Worm (Caenorhabditis elegans) whole organism, L2 larva: ENCODE measurements around the gene exc-7.

Source experiments
- C34F6.9 ChIP-seq: fragments of 150-350 bp; optimal IDR thresholded peaks from 2 replicates; lab custom pipeline; 2014; ENCODE audit warnings: missing biosample characterization, missing genetic modification characterization
- F13H6.1 ChIP-seq: sonication (generic microtip); optimal IDR thresholded peaks from 2 replicates; lab custom pipeline; 2016; ENCODE audit warnings: missing genetic modification characterization, missing compliant biosample characterization
- R02D3.7 ChIP-seq: fragments of 150-350 bp; optimal IDR thresholded peaks from 2 replicates; lab custom pipeline; 2014; ENCODE audit warnings: missing biosample characterization, missing genetic modification characterization
- Y55F3AM.14 ChIP-seq: fragments of 200-800 bp; sonication (Bioruptor generic); optimal IDR thresholded peaks from 2 replicates; lab custom pipeline; 2018; ENCODE audit warnings: mild to moderate bottlenecking, missing genetic modification characterization, missing compliant biosample characterization
- ZK546.5 ChIP-seq: sonication (generic microtip); optimal IDR thresholded peaks from 2 replicates; lab custom pipeline; 2017; ENCODE audit warnings: missing biosample characterization, missing genetic modification characterization
- alr-1 ChIP-seq: fragments of 150-350 bp; optimal IDR thresholded peaks from 2 replicates; lab custom pipeline; 2014; ENCODE audit warnings: missing biosample characterization, missing genetic modification characterization
- aly-2 ChIP-seq: fragments of 150-350 bp; optimal IDR thresholded peaks from 2 replicates; lab custom pipeline; 2014; ENCODE audit warnings: missing biosample characterization, missing genetic modification characterization
- ama-1 ChIP-seq: fragments of 150-350 bp; optimal IDR thresholded peaks from 2 replicates; lab custom pipeline; 2018; ENCODE audit warnings: inconsistent platforms
- blmp-1 ChIP-seq: sonication (generic microtip); optimal IDR thresholded peaks from 2 replicates; lab custom pipeline; 2017; ENCODE audit warnings: missing genetic modification characterization, mild to moderate bottlenecking, missing compliant biosample characterization, antibody characterized with exemption, moderate library complexity; ENCODE audit not compliant: insufficient read depth
- ceh-16 ChIP-seq: fragments of 150-350 bp; optimal IDR thresholded peaks from 2 replicates; lab custom pipeline; 2014; ENCODE audit warnings: missing biosample characterization, missing genetic modification characterization
- crh-2 ChIP-seq: sonication (generic microtip); optimal IDR thresholded peaks from 2 replicates; lab custom pipeline; 2017; ENCODE audit warnings: missing biosample characterization, missing genetic modification characterization
- dmd-4 ChIP-seq: sonication (generic microtip); optimal IDR thresholded peaks from 2 replicates; lab custom pipeline; 2017; ENCODE audit warnings: missing biosample characterization, missing genetic modification characterization
- elt-1 ChIP-seq: fragments of 150-350 bp; optimal IDR thresholded peaks from 2 replicates; lab custom pipeline; 2014; ENCODE audit warnings: missing biosample characterization, missing genetic modification characterization
- fos-1 ChIP-seq: fragments of 150-350 bp; optimal IDR thresholded peaks from 2 replicates; lab custom pipeline; 2014; ENCODE audit warnings: missing biosample characterization, missing genetic modification characterization
- gmeb-1 ChIP-seq: fragments of 150-350 bp; optimal IDR thresholded peaks from 2 replicates; lab custom pipeline; 2014; ENCODE audit warnings: missing biosample characterization, missing genetic modification characterization
- lin-11 ChIP-seq: fragments of 150-350 bp; sonication (generic microtip); optimal IDR thresholded peaks from 2 replicates; lab custom pipeline; 2014; ENCODE audit warnings: missing biosample characterization, missing genetic modification characterization, inconsistent platforms, mixed read lengths
- lin-13 ChIP-seq: fragments of 150-350 bp; optimal IDR thresholded peaks from 2 replicates; lab custom pipeline; 2014; ENCODE audit warnings: missing biosample characterization, missing genetic modification reagents, missing genetic modification characterization
- lsy-2 ChIP-seq, 2 experiments: fragments of 150-350 bp in 1 of 2; sonication (generic microtip) in 1 of 2; optimal IDR thresholded peaks; 2 replicates each; lab custom pipeline; 2014 to 2017; ENCODE audit warnings: missing biosample characterization in 2 of 2, missing genetic modification characterization in 2 of 2
- mab-5 ChIP-seq: fragments of 150-350 bp; optimal IDR thresholded peaks from 2 replicates; lab custom pipeline; 2014; ENCODE audit warnings: missing biosample characterization, missing genetic modification characterization
- mbf-1 ChIP-seq: sonication (generic microtip); optimal IDR thresholded peaks from 2 replicates; lab custom pipeline; 2017; ENCODE audit warnings: missing biosample characterization, missing genetic modification characterization
- mdl-1 ChIP-seq, 2 experiments: fragments of 150-350 bp in 1 of 2; sonication (generic microtip) in 1 of 2; optimal IDR thresholded peaks; 2 replicates each; lab custom pipeline; 2017; ENCODE audit warnings: missing biosample characterization in 2 of 2, missing genetic modification characterization in 2 of 2
- nhr-129 ChIP-seq: fragments of 150-350 bp; optimal IDR thresholded peaks from 2 replicates; lab custom pipeline; 2014; ENCODE audit warnings: missing biosample characterization, missing genetic modification characterization
- nhr-21 ChIP-seq: fragments of 150-350 bp; optimal IDR thresholded peaks from 2 replicates; lab custom pipeline; 2014; ENCODE audit warnings: missing biosample characterization, missing genetic modification characterization
- nhr-25 ChIP-seq: fragments of 150-350 bp; sonication (generic microtip); optimal IDR thresholded peaks from 3 replicates; lab custom pipeline; 2014; ENCODE audit warnings: missing biosample characterization, missing genetic modification characterization
- nhr-77 ChIP-seq: fragments of 150-350 bp; optimal IDR thresholded peaks from 2 replicates; lab custom pipeline; 2014; ENCODE audit warnings: missing biosample characterization, missing genetic modification characterization
- sem-4 ChIP-seq: fragments of 150-350 bp; optimal IDR thresholded peaks from 2 replicates; lab custom pipeline; 2014; ENCODE audit warnings: missing biosample characterization, missing genetic modification reagents, missing genetic modification characterization
- skn-1 ChIP-seq: sonication (generic microtip); optimal IDR thresholded peaks from 2 replicates; lab custom pipeline; 2017; ENCODE audit warnings: missing biosample characterization, missing genetic modification characterization
- sma-9 ChIP-seq, 2 experiments: fragments of 150-350 bp in 1 of 2; sonication (generic microtip) in 1 of 2; optimal IDR thresholded peaks; 2 replicates each; lab custom pipeline; 2014 to 2016; ENCODE audit warnings: missing genetic modification characterization in 2 of 2, mild to moderate bottlenecking in 1 of 2, missing biosample characterization in 1 of 2, missing compliant biosample characterization in 1 of 2, missing genetic modification reagents in 1 of 2, moderate library complexity in 1 of 2
- snpc-4 ChIP-seq: fragments of 150-350 bp; optimal IDR thresholded peaks from 2 replicates; lab custom pipeline; 2014; ENCODE audit warnings: missing biosample characterization, missing genetic modification characterization
- unc-39 ChIP-seq: fragments of 150-350 bp; optimal IDR thresholded peaks from 2 replicates; lab custom pipeline; 2014; ENCODE audit warnings: missing biosample characterization, missing genetic modification characterization
- unc-55 ChIP-seq: fragments of 150-350 bp; sonication (generic microtip); optimal IDR thresholded peaks from 3 replicates; lab custom pipeline; 2014; ENCODE audit warnings: missing biosample characterization, missing genetic modification reagents, missing genetic modification characterization
- unc-62 ChIP-seq: fragments of 150-350 bp; optimal IDR thresholded peaks from 2 replicates; lab custom pipeline; 2014; ENCODE audit warnings: missing biosample characterization, missing genetic modification reagents, missing genetic modification characterization
- zag-1 ChIP-seq: fragments of 150-350 bp; optimal IDR thresholded peaks from 2 replicates; lab custom pipeline; 2014; ENCODE audit warnings: missing biosample characterization, missing genetic modification characterization
- ztf-11 ChIP-seq: sonication (generic microtip); optimal IDR thresholded peaks from 2 replicates; lab custom pipeline; 2017; ENCODE audit warnings: missing biosample characterization, missing genetic modification characterization

Gene exc-7

DNA sequence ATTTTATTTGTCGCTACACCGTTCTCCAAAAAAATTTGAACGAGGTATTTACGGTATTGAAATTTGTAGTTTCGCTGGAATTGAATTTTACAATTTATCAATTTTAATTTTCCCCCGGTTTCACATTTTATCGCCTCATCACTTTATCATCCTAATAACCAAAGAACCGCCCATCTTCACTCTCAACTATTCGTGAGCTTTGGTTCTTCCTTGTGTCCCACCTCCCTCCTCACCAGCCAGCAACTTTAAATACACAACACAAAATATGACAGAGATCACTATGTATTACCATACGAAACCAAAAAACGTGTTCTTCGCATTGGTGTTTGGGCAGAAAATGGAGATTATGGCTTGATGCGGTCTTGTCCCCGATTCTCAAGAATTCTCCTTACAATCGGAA lies 28.3 kb downstream of the exc-7 start:
- TF ChIP-seq nhr-129: peak; percentile 40
- peak; percentile 8 for TF ChIP-seq fos-1 (tag; lab: Kevin White, UChicago)
- peak; percentile 14 for TF ChIP-seq gmeb-1 (tag; lab: Kevin White, UChicago)
- no peak for TF ChIP-seq lin-11 (tag; lab: Kevin White, UChicago)
- TF ChIP-seq sma-9 (GFP tag; optimal IDR thresholded peaks at IDR 0.05; lab: Kevin White, UChicago): peak; percentile 65
- no peak for TF ChIP-seq sma-9 (tag; optimal IDR thresholded peaks at IDR 0.05; lab: Kevin White, UChicago)
- peak; percentile 13 for TF ChIP-seq nhr-25 (tag; lab: Kevin White, UChicago)
- peak; percentile 10 for TF ChIP-seq crh-2 (tag; lab: Kevin White, UChicago)
- TF ChIP-seq sem-4 (tag; lab: Kevin White, UChicago): no peak

DNA sequence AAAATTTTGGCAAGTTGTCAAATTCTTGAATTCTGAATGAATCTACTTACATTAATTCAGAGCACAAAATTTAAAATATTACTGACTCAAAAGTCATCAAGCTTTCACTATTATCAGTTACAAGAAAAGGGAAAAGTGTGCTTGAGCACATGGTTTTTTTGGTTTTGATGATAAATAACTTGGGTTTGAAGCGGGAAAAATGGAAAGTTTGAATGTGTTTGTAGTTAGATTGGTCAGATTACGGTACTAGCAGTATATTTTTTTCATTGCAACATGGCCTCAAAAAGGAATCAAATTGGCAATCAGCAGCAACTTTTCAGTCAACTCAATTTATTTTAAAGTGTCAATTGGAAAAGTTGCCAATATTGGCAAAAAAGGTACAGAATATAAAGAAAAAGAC lies 28.9 kb downstream of the exc-7 start:
- TF ChIP-seq unc-62 (GFP tag; lab: Kevin White, UChicago) (no peak), skn-1 (peak; percentile 27)

ce11 chrII:9605336-9605735 lies 29.6 kb downstream of the exc-7 start, which contains the start of gene nhr-19:
TSS of gene nhr-19 (minus strand) at chrII:9605526.
- TF ChIP-seq gmeb-1 (tag; lab: Kevin White, UChicago) (no peak), sma-9 (GFP tag; optimal IDR thresholded peaks at IDR 0.05; lab: Kevin White, UChicago) (peak; percentile 59), sma-9 (tag; optimal IDR thresholded peaks at IDR 0.05; lab: Kevin White, UChicago) (no peak), lsy-2 (tag; optimal IDR thresholded peaks at IDR 0.05; lab: Kevin White, UChicago) (peak in 1 of 2 experiments; percentile 20), nhr-77 (tag; lab: Kevin White, UChicago) (no peak), nhr-25 (tag; lab: Kevin White, UChicago) (peak; percentile 17), crh-2 (tag; lab: Kevin White, UChicago) (peak; percentile 52), nhr-129 (peak; percentile 65)

DNA sequence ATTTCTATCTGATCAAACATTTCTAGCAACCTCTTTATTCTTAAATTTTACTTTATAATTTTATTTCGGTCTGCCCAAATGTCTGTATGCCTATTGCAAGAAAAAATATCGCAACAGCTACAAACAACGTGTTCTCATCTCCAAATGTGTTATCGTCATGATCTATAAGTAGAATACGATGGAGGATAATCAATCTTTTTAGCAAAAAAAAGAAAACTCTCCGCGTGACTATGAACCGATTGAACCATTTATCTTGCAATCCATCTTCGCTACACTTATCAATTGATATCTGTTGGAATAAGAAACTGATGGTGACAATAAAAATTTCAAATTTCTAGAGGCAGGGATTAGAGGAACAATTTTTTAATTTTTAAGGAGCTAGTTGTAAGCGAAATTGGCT lies 30.2 kb downstream of the exc-7 start:
- TF ChIP-seq mdl-1 (tag; optimal IDR thresholded peaks at IDR 0.05; lab: Kevin White, UChicago): peak in 1 of 2 experiments; percentile 4
- TF ChIP-seq ZK546.5: no peak
- peak; percentile 6 for TF ChIP-seq C34F6.9 (tag; lab: Kevin White, UChicago)
- TF ChIP-seq nhr-25 (tag; lab: Kevin White, UChicago): peak; percentile 57
- no peak for TF ChIP-seq ama-1 (lab: Kevin White, UChicago)
- TF ChIP-seq blmp-1: peak; percentile 72
- peak; percentile 54 for TF ChIP-seq nhr-21 (tag; lab: Kevin White, UChicago)
- peak; percentile 49 for TF ChIP-seq ceh-16 (tag; lab: Kevin White, UChicago)
- peak; percentile 87 for TF ChIP-seq sma-9 (GFP tag; optimal IDR thresholded peaks at IDR 0.05; lab: Kevin White, UChicago)
- TF ChIP-seq sma-9 (tag; optimal IDR thresholded peaks at IDR 0.05; lab: Kevin White, UChicago): no peak

- TF ChIP-seq C34F6.9 (tag; lab: Kevin White, UChicago) (peak; percentile 39), blmp-1 (no peak), unc-55 (GFP tag; lab: Kevin White, UChicago) (peak; percentile 72), zag-1 (tag; lab: Kevin White, UChicago) (no peak), mdl-1 (tag; optimal IDR thresholded peaks at IDR 0.05; lab: Kevin White, UChicago) (peak in 1 of 2 experiments; percentile 12), ama-1 (lab: Kevin White, UChicago) (no peak), crh-2 (tag; lab: Kevin White, UChicago) (peak; percentile 30), ZK546.5 (no peak), lsy-2 (tag; optimal IDR thresholded peaks at IDR 0.05; lab: Kevin White, UChicago) (no peak), nhr-21 (tag; lab: Kevin White, UChicago) (no peak), alr-1 (tag; lab: Kevin White, UChicago) (no peak)
Measured at ce11 chrII:9606485-9607036, 30.8 kb downstream of the exc-7 start.

DNA sequence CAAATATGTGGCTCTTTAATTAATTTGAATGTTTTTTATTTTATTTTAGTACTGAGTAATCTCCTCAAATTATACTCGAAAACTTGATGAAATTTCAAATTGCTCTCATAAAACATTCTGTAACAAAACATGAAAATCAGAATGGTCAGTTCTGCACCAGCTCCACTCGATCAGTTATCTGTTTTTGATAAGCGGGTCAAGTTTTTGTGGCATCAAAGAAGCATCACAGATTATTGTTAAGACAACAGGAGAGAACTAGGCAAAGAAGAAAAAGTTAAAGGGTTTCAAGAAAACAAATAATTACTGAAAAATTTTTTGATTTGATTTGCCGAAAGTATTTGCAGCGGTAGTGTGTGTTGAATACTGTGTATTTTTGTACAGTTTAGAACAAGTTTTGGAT lies 31.4 kb downstream of the exc-7 start:
- TF ChIP-seq R02D3.7 (tag; lab: Kevin White, UChicago) (no peak), sma-9 (GFP tag; optimal IDR thresholded peaks at IDR 0.05; lab: Kevin White, UChicago) (peak; percentile 52), sma-9 (tag; optimal IDR thresholded peaks at IDR 0.05; lab: Kevin White, UChicago) (no peak)
- TF ChIP-seq, all 48 proteins: peak for 1

ce11 chrII:9609296-9609695 lies 33.5 kb downstream of the exc-7 start, which contains the start of gene pap-2:
TSS of gene pap-2 (minus strand) at chrII:9609396.
- no peak for TF ChIP-seq mbf-1 (tag; lab: Kevin White, UChicago)
- no peak for TF ChIP-seq ceh-16 (tag; lab: Kevin White, UChicago)
- TF ChIP-seq R02D3.7 (tag; lab: Kevin White, UChicago): no peak
- no peak for TF ChIP-seq ztf-11 (tag; lab: Kevin White, UChicago)
- no peak for TF ChIP-seq unc-39
- TF ChIP-seq zag-1 (tag; lab: Kevin White, UChicago): no peak
- TF ChIP-seq F13H6.1 (tag; lab: Kevin White, UChicago): no peak
- TF ChIP-seq lin-13 (GFP tag; lab: Kevin White, UChicago): no peak
- no peak for TF ChIP-seq mab-5 (tag; lab: Kevin White, UChicago)
- TF ChIP-seq Y55F3AM.14 (GFP tag; lab: Kevin White, UChicago): no peak
- no peak for TF ChIP-seq elt-1 (tag; lab: Kevin White, UChicago)
- TF ChIP-seq dmd-4 (tag; lab: Kevin White, UChicago): no peak
- no peak for TF ChIP-seq aly-2 (tag; lab: Kevin White, UChicago)
- no peak for TF ChIP-seq nhr-77 (tag; lab: Kevin White, UChicago)
- TF ChIP-seq lin-11 (tag; lab: Kevin White, UChicago): no peak
- no peak for TF ChIP-seq snpc-4 (tag; lab: Kevin White, UChicago)
- no peak for TF ChIP-seq unc-55 (GFP tag; lab: Kevin White, UChicago)
- TF ChIP-seq, all 48 proteins: peak for 0
